Worm (Caenorhabditis elegans) whole organism, L4 larva: ENCODE data around the gene cnnm-5.
A peak's percentile ranks its signal among the peaks of the same experiment; 100 is the strongest.

Experiments used
- F10B5.3 ChIP-seq: sonication (generic microtip); optimal IDR thresholded peaks from 2 replicates; lab custom pipeline; 2016; ENCODE audit warnings: mild to moderate bottlenecking, missing genetic modification characterization, missing compliant biosample characterization
- F26F4.8 ChIP-seq: fragments of 200-800 bp; sonication (Bioruptor generic); conservative IDR thresholded peaks from 2 replicates; pipeline ENCODE4 v1.3.6; 2022; ENCODE audit warnings: missing genetic modification characterization, missing compliant biosample characterization
- F37D6.2 ChIP-seq: sonication (generic microtip); optimal IDR thresholded peaks from 2 replicates; lab custom pipeline; 2016; ENCODE audit warnings: mild to moderate bottlenecking, missing genetic modification characterization, missing compliant biosample characterization
- F44E2.7 ChIP-seq: fragments of 200-800 bp; sonication (Bioruptor generic); IDR thresholded peaks from 2 replicates; pipeline ENCODE4 v2.1.2; 2022; ENCODE audit warnings: missing genetic modification characterization, missing compliant biosample characterization
- F49E8.2 ChIP-seq: sonication (generic microtip); optimal IDR thresholded peaks from 2 replicates; lab custom pipeline; 2016; ENCODE audit warnings: missing compliant biosample characterization, mild to moderate bottlenecking, missing genetic modification characterization, borderline replicate concordance
- T20F7.1 ChIP-seq: fragments of 200-800 bp; sonication (Bioruptor generic); optimal IDR thresholded peaks from 2 replicates; lab custom pipeline; 2018; ENCODE audit warnings: mild to moderate bottlenecking, missing genetic modification characterization, missing compliant biosample characterization
- T26A8.4 ChIP-seq: fragments of 200-800 bp; sonication (Bioruptor generic); IDR thresholded peaks from 2 replicates; pipeline ENCODE4 v1.3.6; 2022; ENCODE audit warnings: missing genetic modification characterization, missing compliant biosample characterization
- Y48G9A.11 ChIP-seq: fragments of 200-800 bp; sonication (Bioruptor generic); IDR thresholded peaks from 2 replicates; pipeline ENCODE4 v1.3.6; 2022; ENCODE audit warnings: missing genetic modification reagents, missing genetic modification characterization, missing compliant biosample characterization
- Y5F2A.4 ChIP-seq: fragments of 200-800 bp; sonication (Bioruptor generic); optimal IDR thresholded peaks from 2 replicates; lab custom pipeline; 2018; ENCODE audit warnings: mild to moderate bottlenecking, missing genetic modification characterization, missing compliant biosample characterization
- ZK337.2 ChIP-seq: fragments of 200-800 bp; sonication (Bioruptor generic); IDR thresholded peaks from 2 replicates; pipeline ENCODE4 v1.3.6; 2022; ENCODE audit warnings: missing genetic modification reagents, missing genetic modification characterization, missing compliant biosample characterization
- ZK546.5 ChIP-seq, 2 experiments: sonication (generic microtip); optimal IDR thresholded peaks; 2 replicates each; lab custom pipeline; 2017; ENCODE audit warnings: missing biosample characterization in 2 of 2, missing genetic modification characterization in 2 of 2
- aha-1 ChIP-seq: fragments of 150-350 bp; peaks from one replicate; lab custom pipeline; 2014; ENCODE audit warnings: missing biosample characterization, missing genetic modification characterization
- aly-2 ChIP-seq: sonication (generic microtip); optimal IDR thresholded peaks from 2 replicates; lab custom pipeline; 2018; ENCODE audit warnings: missing biosample characterization, missing genetic modification characterization
- ceh-20 ChIP-seq: fragments of 200-800 bp; sonication (Bioruptor generic); IDR thresholded peaks from 2 replicates; pipeline ENCODE4 v1.3.6; 2022; ENCODE audit warnings: missing genetic modification reagents, missing genetic modification characterization, missing compliant biosample characterization
- ceh-28 ChIP-seq: fragments of 150-350 bp; optimal IDR thresholded peaks from 2 replicates; lab custom pipeline; 2014; ENCODE audit warnings: missing biosample characterization, missing genetic modification reagents, missing genetic modification characterization
- ceh-32 ChIP-seq: sonication (generic microtip); optimal IDR thresholded peaks from 2 replicates; lab custom pipeline; 2016; ENCODE audit warnings: mild to moderate bottlenecking, missing genetic modification characterization, missing compliant biosample characterization; ENCODE audit not compliant: poor library complexity
- ceh-44 ChIP-seq: fragments of 200-800 bp; sonication (Bioruptor generic); IDR thresholded peaks from 2 replicates; pipeline ENCODE4 v1.3.6; 2022; ENCODE audit warnings: missing genetic modification reagents, missing genetic modification characterization, missing compliant biosample characterization
- daf-16 ChIP-seq, 3 experiments: sonication (generic microtip); optimal IDR thresholded peaks; 2 replicates each; lab custom pipeline; 2016 to 2017; ENCODE audit warnings: missing genetic modification characterization in 3 of 3, missing genetic modification reagents in 3 of 3, mild to moderate bottlenecking in 2 of 3, missing compliant biosample characterization in 2 of 3, missing biosample characterization in 1 of 3, moderate library complexity in 1 of 3
- daf-19 ChIP-seq: fragments of 200-800 bp; sonication (Bioruptor generic); conservative IDR thresholded peaks from 2 replicates; pipeline ENCODE4 v1.3.6; 2022; ENCODE audit warnings: missing genetic modification characterization, missing compliant biosample characterization
- dmd-8 ChIP-seq: fragments of 200-800 bp; sonication (Bioruptor generic); IDR thresholded peaks from 2 replicates; pipeline ENCODE4 v1.3.6; 2022; ENCODE audit warnings: missing genetic modification characterization, missing compliant biosample characterization
- dve-1 ChIP-seq: sonication (generic microtip); optimal IDR thresholded peaks from 2 replicates; lab custom pipeline; 2017; ENCODE audit warnings: antibody characterized with exemption, mild to moderate bottlenecking, missing genetic modification characterization, missing compliant biosample characterization; ENCODE audit not compliant: insufficient read depth
- egl-43 ChIP-seq: fragments of 200-800 bp; sonication (Bioruptor generic); IDR thresholded peaks from 2 replicates; pipeline ENCODE4 v1.3.6; 2022; ENCODE audit warnings: missing genetic modification reagents, missing genetic modification characterization, missing compliant biosample characterization
- gei-8 ChIP-seq: fragments of 200-800 bp; sonication (Bioruptor generic); optimal IDR thresholded peaks from 2 replicates; lab custom pipeline; 2018; ENCODE audit warnings: mild to moderate bottlenecking, missing genetic modification characterization, missing compliant biosample characterization
- hif-1 ChIP-seq, 2 experiments: sonication (generic microtip); optimal IDR thresholded peaks; 2 replicates each; lab custom pipeline; 2016 to 2017; ENCODE audit warnings: missing compliant biosample characterization in 2 of 2, missing genetic modification characterization in 2 of 2, missing genetic modification reagents in 2 of 2, missing genotype in 2 of 2, mild to moderate bottlenecking in 1 of 2
- hlh-11 ChIP-seq: fragments of 200-800 bp; sonication (Bioruptor generic); optimal IDR thresholded peaks from 2 replicates; lab custom pipeline; 2018; ENCODE audit warnings: mild to moderate bottlenecking, missing genetic modification characterization, missing compliant biosample characterization
- hlh-30 ChIP-seq: sonication (generic microtip); optimal IDR thresholded peaks from 2 replicates; lab custom pipeline; 2017; ENCODE audit warnings: antibody characterized with exemption, mild to moderate bottlenecking, missing genetic modification characterization, missing compliant biosample characterization; ENCODE audit not compliant: insufficient read depth
- hmg-1.1 ChIP-seq: fragments of 200-800 bp; sonication (Bioruptor generic); IDR thresholded peaks from 2 replicates; pipeline ENCODE4 v1.3.6; 2022; ENCODE audit warnings: missing genetic modification reagents, missing genetic modification characterization, missing compliant biosample characterization
- lin-1 ChIP-seq: fragments of 200-800 bp; sonication (Bioruptor generic); IDR thresholded peaks from 2 replicates; pipeline ENCODE4 v1.3.6; 2022; ENCODE audit warnings: missing genetic modification reagents, missing genetic modification characterization, missing compliant biosample characterization
- lin-38 ChIP-seq: fragments of 200-800 bp; sonication (Bioruptor generic); IDR thresholded peaks from 2 replicates; pipeline ENCODE4 v1.3.6; 2022; ENCODE audit warnings: missing genetic modification reagents, missing genetic modification characterization, missing compliant biosample characterization
- lsy-2 ChIP-seq, 2 experiments: fragments of 150-350 bp in 1 of 2; sonication (generic microtip) in 1 of 2; optimal IDR thresholded peaks; 2 replicates each; lab custom pipeline; 2014 to 2017; ENCODE audit warnings: missing biosample characterization in 2 of 2, missing genetic modification characterization in 2 of 2
- mep-1 ChIP-seq: fragments of 150-350 bp; sonication (generic microtip); optimal IDR thresholded peaks from 3 replicates; lab custom pipeline; 2014; ENCODE audit warnings: missing biosample characterization, missing genetic modification characterization
- mxl-3 ChIP-seq: fragments of 200-800 bp; sonication (Bioruptor generic); optimal IDR thresholded peaks from 2 replicates; lab custom pipeline; 2018; ENCODE audit warnings: mild to moderate bottlenecking, missing genetic modification characterization, missing compliant biosample characterization
- nhr-10 ChIP-seq: fragments of 150-350 bp; optimal IDR thresholded peaks from 2 replicates; lab custom pipeline; 2014; ENCODE audit warnings: missing biosample characterization, missing genetic modification characterization
- nhr-25 ChIP-seq: sonication (generic microtip); optimal IDR thresholded peaks from 2 replicates; lab custom pipeline; 2017; ENCODE audit warnings: missing genetic modification characterization, mild to moderate bottlenecking, missing compliant biosample characterization, antibody characterized with exemption, moderate library complexity, borderline replicate concordance; ENCODE audit not compliant: insufficient read depth
- nhr-28 ChIP-seq: fragments of 150-350 bp; optimal IDR thresholded peaks from 2 replicates; lab custom pipeline; 2014; ENCODE audit warnings: missing biosample characterization, missing genetic modification characterization
- nhr-76 ChIP-seq: fragments of 150-350 bp; optimal IDR thresholded peaks from 2 replicates; lab custom pipeline; 2014; ENCODE audit warnings: missing biosample characterization, missing genetic modification characterization
- nhr-77 ChIP-seq: fragments of 150-350 bp; optimal IDR thresholded peaks from 2 replicates; lab custom pipeline; 2014; ENCODE audit warnings: missing biosample characterization, missing genetic modification characterization
- pqm-1 ChIP-seq: sonication (generic microtip); optimal IDR thresholded peaks from 2 replicates; lab custom pipeline; 2017; ENCODE audit warnings: missing biosample characterization, missing genetic modification characterization
- sdz-12 ChIP-seq: fragments of 200-800 bp; sonication (Bioruptor generic); optimal IDR thresholded peaks from 2 replicates; lab custom pipeline; 2018; ENCODE audit warnings: mild to moderate bottlenecking, missing genetic modification characterization, missing compliant biosample characterization
- snpc-1.2 ChIP-seq: fragments of 200-800 bp; sonication (Bioruptor generic); IDR thresholded peaks from 2 replicates; pipeline ENCODE4 v1.3.6; 2022; ENCODE audit warnings: missing genetic modification reagents, missing genetic modification characterization, missing compliant biosample characterization
- snpc-4 ChIP-seq: fragments of 150-350 bp; optimal IDR thresholded peaks from 2 replicates; lab custom pipeline; 2014; ENCODE audit warnings: missing biosample characterization, missing genetic modification characterization
- spr-1 ChIP-seq: sonication (generic microtip); optimal IDR thresholded peaks from 2 replicates; lab custom pipeline; 2016; ENCODE audit warnings: mild to moderate bottlenecking, missing genetic modification characterization, missing compliant biosample characterization
- unc-62 ChIP-seq, 3 experiments: fragments of 150-350 bp in 1 of 3; sonication (generic microtip); optimal IDR thresholded peaks in 2 of 3; peaks in 1 of 3; 1 replicate in 1 of 3; 2 replicates in 2 of 3; lab custom pipeline; 2014 to 2017; ENCODE audit warnings: missing biosample characterization in 3 of 3, missing genetic modification characterization in 3 of 3, missing genetic modification reagents in 3 of 3, missing genotype in 1 of 3
- zag-1 ChIP-seq: fragments of 150-350 bp; optimal IDR thresholded peaks from 2 replicates; lab custom pipeline; 2014; ENCODE audit warnings: missing biosample characterization, missing genetic modification characterization
- zip-2 ChIP-seq: fragments of 150-350 bp; optimal IDR thresholded peaks from 2 replicates; lab custom pipeline; 2014; ENCODE audit warnings: missing biosample characterization, missing genetic modification characterization

cnnm-5 gene

ce11 chrIII:3800240-3800933 is 28.6 kb downstream of the cnnm-5 start, which contains the start of gene mtm-3:
mtm-3 (minus strand) TSS chrIII:3800467.
- TF ChIP-seq unc-62 (GFP tag; optimal IDR thresholded peaks at IDR 0.05 in 1 of 2; lab: Kevin White, UChicago) (peak in 1 of 2 experiments; percentile 90), unc-62 (tag; optimal IDR thresholded peaks at IDR 0.05; lab: Kevin White, UChicago) (no peak), F10B5.3 (tag; lab: Kevin White, UChicago) (no peak), aha-1 (tag; lab: Kevin White, UChicago) (peak; percentile 83), lsy-2 (tag; optimal IDR thresholded peaks at IDR 0.05; lab: Kevin White, UChicago) (no peak), pqm-1 (peak; percentile 26), lin-38 (GFP tag; lab: Robert Waterston, UW) (no peak), hif-1 (tag; optimal IDR thresholded peaks at IDR 0.05; lab: Kevin White, UChicago) (no peak), nhr-28 (peak; percentile 27), hlh-11 (tag; lab: Kevin White, UChicago) (peak; percentile 23), aly-2 (tag; lab: Kevin White, UChicago) (no peak), gei-8 (GFP tag; lab: Kevin White, UChicago) (no peak), snpc-1.2 (GFP tag; lab: Robert Waterston, UW) (no peak), daf-19 (GFP tag; lab: Robert Waterston, UW) (no peak), ceh-20 (GFP tag; lab: Robert Waterston, UW) (no peak), mxl-3 (peak; percentile 33), dve-1 (tag; lab: Kevin White, UChicago) (peak; percentile 36), F49E8.2 (no peak), zip-2 (tag; lab: Kevin White, UChicago) (no peak), F26F4.8 (no peak), zag-1 (tag; lab: Kevin White, UChicago) (no peak), daf-16 (GFP tag; optimal IDR thresholded peaks at IDR 0.05; lab: Kevin White, UChicago) (no peak), daf-16 (tag; optimal IDR thresholded peaks at IDR 0.05; lab: Kevin White, UChicago) (peak; percentile 68), spr-1 (no peak), ceh-28 (tag; lab: Kevin White, UChicago) (no peak), nhr-77 (tag; lab: Kevin White, UChicago) (no peak), lin-1 (GFP tag; lab: Robert Waterston, UW) (no peak), nhr-76 (no peak), egl-43 (GFP tag; lab: Robert Waterston, UW) (no peak), sdz-12 (GFP tag; lab: Kevin White, UChicago) (no peak), T20F7.1 (GFP tag; lab: Kevin White, UChicago) (no peak), nhr-25 (tag; lab: Kevin White, UChicago) (no peak), Y5F2A.4 (GFP tag; lab: Kevin White, UChicago) (no peak), ZK337.2 (GFP tag; lab: Robert Waterston, UW) (no peak), ZK546.5 (tag; optimal IDR thresholded peaks at IDR 0.05; lab: Kevin White, UChicago) (no peak), snpc-4 (tag; lab: Kevin White, UChicago) (no peak)

ce11 chrIII:3799213-3799612 is 29.8 kb downstream of the cnnm-5 start:
- TF ChIP-seq nhr-10 (peak; percentile 22), mep-1 (tag; lab: Kevin White, UChicago) (peak; percentile 58), ceh-28 (tag; lab: Kevin White, UChicago) (no peak), dve-1 (tag; lab: Kevin White, UChicago) (peak; percentile 81), pqm-1 (peak; percentile 46), F26F4.8 (no peak), daf-16 (GFP tag; optimal IDR thresholded peaks at IDR 0.05; lab: Kevin White, UChicago) (no peak), daf-16 (tag; optimal IDR thresholded peaks at IDR 0.05; lab: Kevin White, UChicago) (peak; percentile 67), F49E8.2 (no peak), hlh-30 (peak; percentile 38), Y48G9A.11 (no peak), F44E2.7 (GFP tag; lab: Robert Waterston, UW) (no peak), nhr-76 (no peak), F37D6.2 (tag; lab: Kevin White, UChicago) (no peak), aha-1 (tag; lab: Kevin White, UChicago) (peak; percentile 43), T26A8.4 (no peak), daf-19 (GFP tag; lab: Robert Waterston, UW) (no peak), lin-1 (GFP tag; lab: Robert Waterston, UW) (0 out of 2 replicates have a peak, but pooled peaks have one; percentile 19), hlh-11 (tag; lab: Kevin White, UChicago) (peak; percentile 77), ceh-32 (tag; lab: Kevin White, UChicago) (no peak), dmd-8 (GFP tag; lab: Robert Waterston, UW) (no peak), ceh-44 (GFP tag; lab: Robert Waterston, UW) (no peak), mxl-3 (peak; percentile 79), hmg-1.1 (GFP tag; lab: Robert Waterston, UW) (peak; percentile 36), unc-62 (GFP tag; optimal IDR thresholded peaks at IDR 0.05 in 1 of 2; lab: Kevin White, UChicago) (peak in 1 of 2 experiments; percentile 94), unc-62 (tag; optimal IDR thresholded peaks at IDR 0.05; lab: Kevin White, UChicago) (no peak), nhr-28 (peak; percentile 51)
